Fruit fly (Drosophila melanogaster): ENCODE data around the gene Imp.

The Imp gene

DNA sequence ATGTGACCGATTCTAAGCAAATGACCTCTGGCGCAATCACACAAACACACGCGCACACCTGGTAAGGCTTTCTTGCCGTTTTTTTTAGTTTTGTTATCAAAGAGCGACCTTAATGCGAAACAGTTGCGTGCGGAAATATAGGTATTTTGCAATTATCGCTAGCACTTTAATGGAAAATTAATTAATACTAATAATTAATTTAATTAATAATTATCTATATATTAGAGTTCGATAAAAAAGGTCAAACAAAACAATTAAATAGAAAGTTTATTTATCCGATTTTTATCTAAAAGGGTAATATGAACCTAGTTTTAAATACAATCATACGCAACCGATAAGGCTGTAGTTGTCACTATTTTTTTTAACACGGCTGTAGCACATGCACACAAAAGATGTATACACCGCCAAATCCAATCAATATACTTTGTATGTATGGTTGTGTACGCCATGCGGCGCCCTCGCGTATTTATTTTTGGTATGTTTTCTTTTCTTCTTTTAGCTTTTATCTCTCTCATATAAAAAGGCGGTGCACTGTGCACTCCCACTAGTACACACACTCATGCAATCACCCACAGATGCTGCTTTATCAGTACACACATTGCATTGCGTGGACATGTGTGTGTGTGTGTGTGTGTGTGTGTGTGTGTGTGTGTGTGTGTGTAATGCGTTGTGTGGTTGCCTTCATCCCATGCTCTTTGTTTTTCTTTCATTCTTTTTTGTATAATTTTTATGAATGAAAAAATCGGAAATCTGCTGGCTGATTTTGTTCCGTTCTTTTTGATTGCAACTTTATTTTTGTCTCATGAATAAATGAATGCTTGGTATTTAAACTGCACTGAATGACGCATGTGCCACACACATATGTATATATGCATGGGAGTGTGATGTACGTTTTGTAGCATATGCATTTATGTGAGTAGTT is 21.4 kb downstream of the Imp start (continued):
- TF ChIP-seq dmrt99B (tag; optimal IDR thresholded peaks at IDR 0.05) (peak; percentile 86), lmd (GFP tag; IDR thresholded peaks at IDR 0.05) (peak; percentile 59; the same call in 1 of the 2 replicates), Dad (GFP tag; optimal IDR thresholded peaks at IDR 0.05) (no peak), danr (GFP tag; IDR thresholded peaks at IDR 0.05) (0 out of 2 replicates have a peak, but pooled peaks have one; percentile 12), tgo (GFP tag; IDR thresholded peaks at IDR 0.05) (peak; percentile 54), slou (GFP tag; optimal IDR thresholded peaks at IDR 0.05) (no peak), Nf-YA (GFP tag; IDR thresholded peaks at IDR 0.05) (0 out of 2 replicates have a peak, but pooled peaks have one; percentile 19), slp2 (GFP tag; optimal IDR thresholded peaks at IDR 0.05) (no peak), CG12299 (tag; optimal IDR thresholded peaks at IDR 0.05) (peak; percentile 57), CG15269 (tag; optimal IDR thresholded peaks at IDR 0.05) (peak; percentile 82), pum (GFP tag; optimal IDR thresholded peaks at IDR 0.05) (no peak), D (optimal IDR thresholded peaks at IDR 0.05) (no peak), D (GFP tag; optimal IDR thresholded peaks at IDR 0.05) (peak; percentile 47), nom (GFP tag; optimal IDR thresholded peaks at IDR 0.05) (peak; percentile 59), CG14441 (GFP tag; IDR thresholded peaks at IDR 0.05) (peak; percentile 42; the same call in 1 of the 2 replicates), row (GFP tag; IDR thresholded peaks at IDR 0.05) (peak; percentile 75), tin (GFP tag; optimal IDR thresholded peaks at IDR 0.05) (peak; percentile 24), mam (GFP tag; optimal IDR thresholded peaks at IDR 0.05) (no peak), tio (GFP tag; optimal IDR thresholded peaks at IDR 0.05) (peak; percentile 16), zfh2 (GFP tag; optimal IDR thresholded peaks at IDR 0.05) (no peak), pfk (GFP tag; optimal IDR thresholded peaks at IDR 0.05) (no peak), fd64A (GFP tag; optimal IDR thresholded peaks at IDR 0.05) (no peak), CG12391 (tag; optimal IDR thresholded peaks at IDR 0.05) (peak; percentile 74), wor (GFP tag; IDR thresholded peaks at IDR 0.05) (peak; percentile 53), CG11247 (GFP tag; IDR thresholded peaks at IDR 0.05) (no peak), CG15479 (GFP tag; optimal IDR thresholded peaks at IDR 0.05) (peak; percentile 48), CG2889 (GFP tag; IDR thresholded peaks at IDR 0.05) (no peak), Deaf1 (tag; optimal IDR thresholded peaks at IDR 0.05) (peak; percentile 29), CG15073 (GFP tag; optimal IDR thresholded peaks at IDR 0.05) (no peak), emc (GFP tag; optimal IDR thresholded peaks at IDR 0.05) (no peak), CG2116 (GFP tag; optimal IDR thresholded peaks at IDR 0.05) (peak; percentile 32), CG17912 (GFP tag; optimal IDR thresholded peaks at IDR 0.05) (no peak), Lim3 (GFP tag; IDR thresholded peaks at IDR 0.05) (no peak)

DNA sequence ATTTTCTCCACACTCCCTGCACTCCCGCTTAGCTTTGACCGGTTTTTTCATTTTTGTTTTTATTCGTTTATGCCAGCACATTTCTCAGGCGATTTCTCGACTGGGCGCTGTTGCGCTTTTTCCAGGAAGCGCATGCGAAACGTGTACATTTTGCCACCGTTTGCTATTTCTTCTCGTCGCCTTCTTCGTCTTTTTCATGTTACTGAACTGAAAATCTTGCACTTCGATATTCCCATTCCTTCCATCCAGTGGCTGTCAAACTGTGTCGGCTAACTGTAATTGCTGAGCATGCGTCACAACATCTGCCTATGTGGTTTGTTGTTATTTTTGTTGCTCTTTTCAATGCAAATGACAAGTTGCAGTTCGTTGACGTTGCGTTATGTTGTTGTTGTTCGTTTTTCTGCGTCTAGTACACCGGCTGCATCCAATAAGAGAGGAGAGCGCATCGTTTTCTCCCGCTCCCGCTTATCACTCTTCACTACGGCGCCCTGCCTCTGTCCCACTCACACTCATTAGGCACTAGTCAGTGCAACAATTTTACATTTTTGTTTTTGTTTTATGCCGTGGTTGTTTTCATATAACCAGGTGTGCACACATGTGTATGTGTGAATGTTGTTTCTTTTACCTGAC is 22.1 kb downstream of the Imp start:
- TF ChIP-seq ci (GFP tag; IDR thresholded peaks at IDR 0.05), result peak; percentile 40; the same call in 1 of the 3 replicates
- TF ChIP-seq chinmo (GFP tag; IDR thresholded peaks at IDR 0.05; ENCODE audit: partially characterized antibody), result peak; percentile 66; the same call in 1 of the 4 replicates
- peak; percentile 76 for TF ChIP-seq Nf-YB (GFP tag; optimal IDR thresholded peaks at IDR 0.05)
- peak in 1 of 2 experiments; percentile 51 for TF ChIP-seq insv (GFP tag; optimal IDR thresholded peaks at IDR 0.05)
- TF ChIP-seq CG2199 (GFP tag; IDR thresholded peaks at IDR 0.05), result peak; percentile 47; the same call in 1 of the 3 replicates
- TF ChIP-seq da (GFP tag; optimal IDR thresholded peaks at IDR 0.05), result peak; percentile 17
- TF ChIP-seq cg (GFP tag; optimal IDR thresholded peaks at IDR 0.05), result peak; percentile 41
- peak; percentile 35 for TF ChIP-seq cad (GFP tag; optimal IDR thresholded peaks at IDR 0.05)
- TF ChIP-seq Trl (optimal IDR thresholded peaks at IDR 0.05), result peak; percentile 34 to 64
- TF ChIP-seq Trl (GFP tag; optimal IDR thresholded peaks at IDR 0.05), result no peak
- TF ChIP-seq CG4424 (GFP tag; optimal IDR thresholded peaks at IDR 0.05), result no peak
- TF ChIP-seq CG10321 (GFP tag; IDR thresholded peaks at IDR 0.05), result 0 out of 2 replicates have a peak, but pooled peaks have one; percentile 5
- TF ChIP-seq CG15479 (GFP tag; optimal IDR thresholded peaks at IDR 0.05), result peak; percentile 59
- peak; percentile 68 for TF ChIP-seq Elba2 (GFP tag; optimal IDR thresholded peaks at IDR 0.05)
- peak; percentile 89 for TF ChIP-seq CG4360 (GFP tag; IDR thresholded peaks at IDR 0.05)
- TF ChIP-seq CG17802 (tag; optimal IDR thresholded peaks at IDR 0.05), result no peak
- no peak for TF ChIP-seq CG9609 (GFP tag; optimal IDR thresholded peaks at IDR 0.05)
- TF ChIP-seq tll (GFP tag; optimal IDR thresholded peaks at IDR 0.05), result peak in 1 of 2 experiments; percentile 61
